Fruit fly (Drosophila melanogaster) whole organism, embryonic: ENCODE data around the gene PIP82.
A peak's percentile ranks its signal among the peaks of the same experiment; 100 is the strongest.

Experiments
- Bdp1 ChIP-seq: fragments of 200-800 bp; sonication (Bioruptor generic); optimal IDR thresholded peaks from 3 replicates; lab custom pipeline; 2016; ENCODE audit warnings: missing biosample characterization, missing genetic modification characterization
- BtbVII ChIP-seq: fragments of 200-800 bp; sonication (Bioruptor generic); optimal IDR thresholded peaks from 3 replicates; lab custom pipeline; 2017; ENCODE audit warnings: missing biosample characterization, mild to moderate bottlenecking, missing genetic modification characterization
- CG10959 ChIP-seq: fragments of 200-800 bp; sonication (Bioruptor generic); IDR thresholded peaks from 2 replicates; pipeline ENCODE4 v1.3.6; 2022; ENCODE audit warnings: missing biosample characterization, missing genetic modification characterization
- CG10979 ChIP-seq: fragments of 200-800 bp; sonication (Bioruptor generic); optimal IDR thresholded peaks from 2 replicates; lab custom pipeline; 2018; ENCODE audit warnings: missing biosample characterization, mild to moderate bottlenecking, missing genetic modification characterization, moderate library complexity
- CG11504 ChIP-seq: fragments of 200-800 bp; sonication (Bioruptor generic); optimal IDR thresholded peaks from 3 replicates; lab custom pipeline; 2019; ENCODE audit warnings: missing biosample characterization, mild to moderate bottlenecking, missing genetic modification characterization, moderate library complexity
- CG12155 ChIP-seq: fragments of 200-800 bp; sonication (Bioruptor generic); optimal IDR thresholded peaks from 3 replicates; lab custom pipeline; 2016; ENCODE audit warnings: missing biosample characterization, missing genetic modification characterization
- CG1233 ChIP-seq: fragments of 200-800 bp; sonication (Bioruptor generic); optimal IDR thresholded peaks from 4 replicates; lab custom pipeline; 2018; ENCODE audit warnings: missing biosample characterization, mild to moderate bottlenecking, missing genetic modification characterization
- CG15514 ChIP-seq: fragments of 200-800 bp; sonication (Bioruptor generic); optimal IDR thresholded peaks from 3 replicates; lab custom pipeline; 2017; ENCODE audit warnings: missing biosample characterization, missing genetic modification characterization, mild to moderate bottlenecking, moderate library complexity, missing genetic modification reagents
- CG1603 ChIP-seq: fragments of 200-800 bp; sonication (Bioruptor generic); optimal IDR thresholded peaks from 2 replicates; lab custom pipeline; 2019; ENCODE audit warnings: missing biosample characterization, mild to moderate bottlenecking, missing genetic modification characterization, moderate library complexity
- CG17802 ChIP-seq: fragments of 200-800 bp; sonication (Bioruptor generic); optimal IDR thresholded peaks from 2 replicates; lab custom pipeline; 2018; ENCODE audit warnings: missing biosample characterization, mild to moderate bottlenecking, missing genetic modification characterization, moderate library complexity
- CG31224 ChIP-seq: fragments of 200-800 bp; sonication (Bioruptor generic); IDR thresholded peaks from 2 replicates; pipeline ENCODE4 v1.3.6; 2022; ENCODE audit warnings: missing biosample characterization, missing genetic modification characterization
- CG4617 ChIP-seq: fragments of 200-800 bp; sonication (Bioruptor generic); optimal IDR thresholded peaks from 3 replicates; lab custom pipeline; 2016; ENCODE audit warnings: missing biosample characterization, missing genetic modification characterization, borderline replicate concordance
- CG6765 ChIP-seq: fragments of 200-800 bp; sonication (Bioruptor generic); optimal IDR thresholded peaks from 3 replicates; lab custom pipeline; 2017; ENCODE audit warnings: missing biosample characterization, mild to moderate bottlenecking, missing genetic modification characterization
- CG9215 ChIP-seq: fragments of 200-800 bp; sonication (Bioruptor generic); IDR thresholded peaks from 2 replicates; pipeline ENCODE4 v1.3.6; 2022; ENCODE audit warnings: missing biosample characterization, missing genetic modification characterization
- CG9797 ChIP-seq: fragments of 200-800 bp; sonication (Bioruptor generic); optimal IDR thresholded peaks from 3 replicates; lab custom pipeline; 2018; ENCODE audit warnings: missing biosample characterization, mild to moderate bottlenecking, missing genetic modification characterization
- CG9817 ChIP-seq: fragments of 200-800 bp; sonication (Bioruptor generic); optimal IDR thresholded peaks from 2 replicates; lab custom pipeline; 2018; ENCODE audit warnings: missing biosample characterization, mild to moderate bottlenecking, missing genetic modification characterization, moderate library complexity
- CrebB ChIP-seq: fragments of 200-800 bp; sonication (Bioruptor generic); optimal IDR thresholded peaks from 3 replicates; lab custom pipeline; 2018; ENCODE audit warnings: missing biosample characterization, mild to moderate bottlenecking, missing genetic modification characterization
- Dip2 ChIP-seq: fragments of 200-800 bp; sonication (Bioruptor generic); IDR thresholded peaks from 2 replicates; pipeline ENCODE4 v1.3.6; 2022; ENCODE audit warnings: missing biosample characterization, missing genetic modification characterization
- Elba2 ChIP-seq: fragments of 200-800 bp; sonication (Bioruptor generic); optimal IDR thresholded peaks from 3 replicates; lab custom pipeline; 2016; ENCODE audit warnings: missing biosample characterization, missing genetic modification characterization
- Kr ChIP-seq: fragments of 200-800 bp; sonication (Bioruptor generic); optimal IDR thresholded peaks from 2 replicates; lab custom pipeline; 2017; ENCODE audit warnings: missing biosample characterization, mild to moderate bottlenecking, missing genetic modification characterization
- Lim3 ChIP-seq: fragments of 200-800 bp; sonication (Bioruptor generic); IDR thresholded peaks from 2 replicates; pipeline ENCODE4 v1.3.6; 2022; ENCODE audit warnings: missing biosample characterization, missing genetic modification characterization
- NC2β ChIP-seq: fragments of 200-800 bp; sonication (Bioruptor generic); optimal IDR thresholded peaks from 2 replicates; lab custom pipeline; 2016; ENCODE audit warnings: missing biosample characterization, missing genetic modification characterization
- Nf-YB ChIP-seq: fragments of 200-800 bp; sonication (Bioruptor generic); optimal IDR thresholded peaks from 3 replicates; lab custom pipeline; 2019; ENCODE audit warnings: missing biosample characterization, mild to moderate bottlenecking, missing genetic modification characterization, moderate library complexity
- Opbp ChIP-seq: fragments of 200-800 bp; sonication (Bioruptor generic); IDR thresholded peaks from 3 replicates; pipeline ENCODE4 v1.3.6; 2022; ENCODE audit warnings: missing biosample characterization, missing genetic modification characterization; ENCODE audit not compliant: partially characterized antibody
- Pdp1 ChIP-seq, 2 experiments: fragments of 200-800 bp; sonication (Bioruptor generic); optimal IDR thresholded peaks; 3 replicates each; lab custom pipeline; 2016; ENCODE audit warnings: missing biosample characterization in 2 of 2, missing genetic modification characterization in 2 of 2, mild to moderate bottlenecking in 1 of 2, moderate library complexity in 1 of 2
- Rfx ChIP-seq: fragments of 200-800 bp; sonication (Bioruptor generic); IDR thresholded peaks from 2 replicates; pipeline ENCODE4 v1.3.6; 2022; ENCODE audit warnings: missing biosample characterization, missing genetic modification characterization
- Sox102F ChIP-seq: fragments of 200-800 bp; sonication (Bioruptor generic); optimal IDR thresholded peaks from 2 replicates; lab custom pipeline; 2018; ENCODE audit warnings: missing biosample characterization, mild to moderate bottlenecking, missing genetic modification characterization, moderate library complexity
- Spps ChIP-seq: fragments of 200-800 bp; sonication (Bioruptor generic); optimal IDR thresholded peaks from 2 replicates; lab custom pipeline; 2018; ENCODE audit warnings: missing biosample characterization, mild to moderate bottlenecking, missing genetic modification characterization
- bsh ChIP-seq, 2 experiments: fragments of 200-800 bp; sonication (Bioruptor generic); optimal IDR thresholded peaks; 2 replicates each; lab custom pipeline; 2017 to 2018; ENCODE audit warnings: mild to moderate bottlenecking in 2 of 2, missing biosample characterization in 2 of 2, missing genetic modification characterization in 2 of 2, moderate library complexity in 1 of 2
- cad ChIP-seq: fragments of >200 bp; optimal IDR thresholded peaks from 2 replicates; lab custom pipeline; 2017; ENCODE audit warnings: missing biosample characterization, missing genetic modification characterization
- dan ChIP-seq: fragments of 200-800 bp; sonication (Bioruptor generic); IDR thresholded peaks from 2 replicates; pipeline ENCODE4 v1.3.6; 2022; ENCODE audit warnings: missing biosample characterization, missing genetic modification characterization
- disco-r ChIP-seq: fragments of 200-800 bp; sonication (Bioruptor generic); optimal IDR thresholded peaks from 2 replicates; lab custom pipeline; 2016; ENCODE audit warnings: missing biosample characterization, missing genetic modification characterization
- gem ChIP-seq: fragments of 200-800 bp; sonication (Bioruptor generic); optimal IDR thresholded peaks from 2 replicates; lab custom pipeline; 2019; ENCODE audit warnings: missing biosample characterization, mild to moderate bottlenecking, missing genetic modification characterization, moderate library complexity
- lab ChIP-seq: fragments of 200-800 bp; sonication (Bioruptor generic); optimal IDR thresholded peaks from 3 replicates; lab custom pipeline; 2017; ENCODE audit warnings: missing biosample characterization, missing genetic modification characterization, mild to moderate bottlenecking, moderate library complexity, missing genetic modification reagents
- nmo ChIP-seq: fragments of 200-800 bp; sonication (Bioruptor generic); optimal IDR thresholded peaks from 2 replicates; lab custom pipeline; 2018; ENCODE audit warnings: missing biosample characterization, mild to moderate bottlenecking, missing genetic modification characterization, moderate library complexity
- nom ChIP-seq: fragments of 200-800 bp; sonication (Bioruptor generic); optimal IDR thresholded peaks from 2 replicates; lab custom pipeline; 2017; ENCODE audit warnings: missing biosample characterization, missing genetic modification characterization, mild to moderate bottlenecking, moderate library complexity, missing genetic modification reagents
- pita ChIP-seq: fragments of 200-800 bp; sonication (Bioruptor generic); optimal IDR thresholded peaks from 2 replicates; lab custom pipeline; 2017; ENCODE audit warnings: missing biosample characterization, mild to moderate bottlenecking, missing genetic modification characterization
- pnt ChIP-seq: fragments of 200-800 bp; sonication (Bioruptor generic); optimal IDR thresholded peaks from 3 replicates; lab custom pipeline; 2016; ENCODE audit warnings: missing biosample characterization, missing genetic modification characterization
- pzg ChIP-seq: fragments of 200-800 bp; sonication (Bioruptor generic); optimal IDR thresholded peaks from 3 replicates; lab custom pipeline; 2018; ENCODE audit warnings: missing biosample characterization, mild to moderate bottlenecking, missing genetic modification characterization, moderate library complexity
- salm ChIP-seq: fragments of 200-800 bp; sonication (Bioruptor generic); optimal IDR thresholded peaks from 2 replicates; lab custom pipeline; 2018; ENCODE audit warnings: missing biosample characterization, mild to moderate bottlenecking, missing genetic modification characterization
- sc ChIP-seq, 3 experiments: fragments of >200 bp in 2 of 3; fragments of 200-800 bp in 1 of 3; sonication (Bioruptor generic) in 1 of 3; optimal IDR thresholded peaks; 2 replicates in 2 of 3; 3 replicates in 1 of 3; lab custom pipeline; 2017; ENCODE audit warnings: mild to moderate bottlenecking in 1 of 3, missing biosample characterization in 1 of 3, missing genetic modification characterization in 1 of 3, missing genetic modification reagents in 1 of 3
- scrt ChIP-seq: fragments of 200-800 bp; sonication (Bioruptor generic); optimal IDR thresholded peaks from 2 replicates; lab custom pipeline; 2018; ENCODE audit warnings: missing biosample characterization, mild to moderate bottlenecking, missing genetic modification characterization, moderate library complexity
- sens ChIP-seq: fragments of 200-800 bp; sonication (Bioruptor generic); peaks from one replicate; lab custom pipeline; 2016; ENCODE audit warnings: missing biosample characterization, missing genetic modification characterization
- slbo ChIP-seq: fragments of 200-800 bp; sonication (Bioruptor generic); IDR thresholded peaks from 2 replicates; pipeline ENCODE4 v1.3.6; 2022; ENCODE audit warnings: missing biosample characterization, missing genetic modification characterization
- stc ChIP-seq: fragments of 200-800 bp; sonication (Bioruptor generic); IDR thresholded peaks from 2 replicates; pipeline ENCODE4 v1.3.6; 2022; ENCODE audit warnings: missing biosample characterization, missing genetic modification characterization
- tap ChIP-seq: fragments of 200-800 bp; optimal IDR thresholded peaks from 3 replicates; lab custom pipeline; 2019; ENCODE audit warnings: missing biosample characterization, mild to moderate bottlenecking, missing genetic modification characterization, moderate library complexity
- tup ChIP-seq: fragments of 200-800 bp; sonication (Bioruptor generic); optimal IDR thresholded peaks from 2 replicates; lab custom pipeline; 2016; ENCODE audit warnings: missing biosample characterization, mild to moderate bottlenecking, missing genetic modification characterization, moderate library complexity
- unc-4 ChIP-seq: fragments of 200-800 bp; sonication (Bioruptor generic); IDR thresholded peaks from 2 replicates; pipeline ENCODE4 v1.3.6; 2022; ENCODE audit warnings: missing biosample characterization, missing genetic modification characterization; ENCODE audit not compliant: partially characterized antibody
- usp ChIP-seq: fragments of >200 bp; optimal IDR thresholded peaks from 2 replicates; lab custom pipeline; 2017; ENCODE audit warnings: missing biosample characterization, missing genetic modification characterization

The PIP82 gene

DNA sequence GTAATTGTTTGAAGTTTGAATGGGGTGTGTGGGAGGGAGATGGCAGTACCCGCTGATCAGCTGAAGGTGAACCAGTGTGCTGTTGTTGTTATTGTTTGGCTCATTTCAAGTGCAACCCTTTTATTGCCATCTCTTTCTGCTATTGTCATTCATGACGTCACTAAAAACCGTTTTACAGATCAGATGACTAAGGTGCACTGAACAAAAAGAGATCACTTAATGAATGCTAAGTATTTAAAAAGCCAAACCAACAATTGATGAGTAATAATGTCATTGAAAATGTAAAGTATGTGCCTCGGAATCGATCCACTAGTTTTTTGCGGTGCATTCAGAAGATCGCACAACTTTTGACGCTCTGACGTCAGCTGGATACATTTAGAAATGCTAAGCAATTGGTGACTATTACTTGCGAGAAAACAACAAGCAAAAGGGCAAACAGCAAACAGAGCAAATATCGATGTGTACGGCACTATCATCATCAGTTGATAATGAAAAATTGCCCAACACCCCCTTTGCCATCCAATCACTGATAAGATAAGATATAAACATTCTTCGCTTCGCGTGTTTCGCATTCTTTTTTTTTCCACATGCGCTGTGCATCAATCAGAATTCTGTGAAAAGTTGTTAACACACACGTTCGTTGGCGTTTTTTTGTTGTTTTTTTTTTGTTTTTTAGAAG, 45.3 kb upstream of the PIP82 start (continued):
- TF ChIP-seq CG10959 (GFP tag; lab: Robert Waterston, UW) (no peak), salm (tag; lab: Kevin White, UChicago) (no peak), sens (GFP tag; lab: Kevin White, UChicago) (peak; percentile 63), stc (no peak), CG31224 (GFP tag; lab: Robert Waterston, UW) (no peak), cad (GFP tag; lab: Kevin White, UChicago) (no peak), Elba2 (no peak), Sox102F (peak; percentile 30), Bdp1 (no peak), slbo (GFP tag; lab: Robert Waterston, UW) (peak; percentile 31), Rfx (peak; percentile 68), nmo (no peak), tup (no peak), usp (GFP tag; lab: Kevin White, UChicago) (no peak), CG17802 (tag; lab: Kevin White, UChicago) (no peak), Opbp (GFP tag; lab: Robert Waterston, UW) (no peak), Kr (peak; percentile 7), Spps (tag; lab: Kevin White, UChicago) (no peak), CG6765 (GFP tag; lab: Kevin White, UChicago) (no peak), CG1233 (GFP tag; lab: Kevin White, UChicago) (no peak), Lim3 (GFP tag; lab: Robert Waterston, UW) (no peak), CG11504 (peak; percentile 49), unc-4 (GFP tag; lab: Robert Waterston, UW) (no peak), BtbVII (GFP tag; lab: Kevin White, UChicago) (peak; percentile 44), scrt (no peak), CG15514 (GFP tag; lab: Kevin White, UChicago) (peak; percentile 38), lab (GFP tag; lab: Kevin White, UChicago) (peak; percentile 34), gem (tag; lab: Kevin White, UChicago) (peak; percentile 49), CG9215 (GFP tag; lab: Robert Waterston, UW) (no peak), pnt (GFP tag; lab: Kevin White, UChicago) (no peak), CG10979 (tag; lab: Kevin White, UChicago) (peak; percentile 11), NC2β (GFP tag; lab: Kevin White, UChicago) (no peak), Nf-YB (GFP tag; lab: Kevin White, UChicago) (no peak), disco-r (GFP tag; lab: Kevin White, UChicago) (no peak), Dip2 (no peak), CG9797 (no peak), CG12155 (peak; percentile 1), CG4617 (GFP tag; lab: Kevin White, UChicago) (no peak), tap (peak; percentile 16), CG1603 (peak; percentile 50), CrebB (tag; lab: Kevin White, UChicago) (peak; percentile 26), nom (no peak), dan (no peak), pzg (no peak), CG9817 (tag; lab: Kevin White, UChicago) (peak; percentile 45), Pdp1 (GFP tag; optimal IDR thresholded peaks at IDR 0.05; lab: Kevin White, UChicago) (peak in 1 of 2 experiments; percentile 13), sc (optimal IDR thresholded peaks at IDR 0.05; lab: Kevin White, UChicago) (no peak), sc (GFP tag; optimal IDR thresholded peaks at IDR 0.05; lab: Kevin White, UChicago) (no peak), pita (GFP tag; lab: Kevin White, UChicago) (no peak), bsh (GFP tag; optimal IDR thresholded peaks at IDR 0.05; lab: Kevin White, UChicago) (peak in 1 of 2 experiments; percentile 8)
